Fruit fly (Drosophila melanogaster) whole organism, embryonic: Measurements from ENCODE around the gene CG16985.

Experiments
- Abd-B ChIP-seq: fragments of 200-800 bp; sonication (Bioruptor generic); optimal IDR thresholded peaks from 2 replicates; lab custom pipeline; 2018; ENCODE audit warnings: missing biosample characterization, mild to moderate bottlenecking, missing genetic modification characterization, moderate library complexity
- Asciz ChIP-seq: fragments of 200-800 bp; sonication (Bioruptor generic); optimal IDR thresholded peaks from 2 replicates; lab custom pipeline; 2017; ENCODE audit warnings: missing biosample characterization, mild to moderate bottlenecking, missing genetic modification characterization, missing genetic modification reagents
- Blimp-1 ChIP-seq: fragments of 200-800 bp; sonication (Bioruptor generic); optimal IDR thresholded peaks from 3 replicates; lab custom pipeline; 2018; ENCODE audit warnings: missing biosample characterization, missing genetic modification characterization, mild to moderate bottlenecking, moderate library complexity, missing genetic modification reagents
- CG10274 ChIP-seq: fragments of 200-800 bp; sonication (Bioruptor generic); optimal IDR thresholded peaks from 3 replicates; lab custom pipeline; 2017; ENCODE audit warnings: missing biosample characterization, mild to moderate bottlenecking, missing genetic modification characterization
- CG11398 ChIP-seq: fragments of 200-800 bp; sonication (Bioruptor generic); optimal IDR thresholded peaks from 2 replicates; lab custom pipeline; 2016; ENCODE audit warnings: missing biosample characterization, missing genetic modification characterization
- CG12299 ChIP-seq: fragments of 200-800 bp; sonication (Bioruptor generic); optimal IDR thresholded peaks from 2 replicates; lab custom pipeline; 2018; ENCODE audit warnings: missing biosample characterization, mild to moderate bottlenecking, missing genetic modification characterization
- CG12769 ChIP-seq: fragments of 200-800 bp; sonication (Bioruptor generic); optimal IDR thresholded peaks from 2 replicates; lab custom pipeline; 2019; ENCODE audit warnings: missing biosample characterization, mild to moderate bottlenecking, missing genetic modification characterization, moderate library complexity
- CG14441 ChIP-seq: fragments of 200-800 bp; sonication (Bioruptor generic); IDR thresholded peaks from 2 replicates; pipeline ENCODE4 v1.3.6; 2022; ENCODE audit warnings: missing biosample characterization, missing genetic modification characterization
- CG15479 ChIP-seq: fragments of 200-800 bp; sonication (Bioruptor generic); optimal IDR thresholded peaks from 3 replicates; lab custom pipeline; 2019; ENCODE audit warnings: missing biosample characterization, mild to moderate bottlenecking, missing genetic modification characterization, moderate library complexity
- CG15514 ChIP-seq: fragments of 200-800 bp; sonication (Bioruptor generic); optimal IDR thresholded peaks from 3 replicates; lab custom pipeline; 2017; ENCODE audit warnings: missing biosample characterization, missing genetic modification characterization, mild to moderate bottlenecking, moderate library complexity, missing genetic modification reagents
- CG17802 ChIP-seq: fragments of 200-800 bp; sonication (Bioruptor generic); optimal IDR thresholded peaks from 2 replicates; lab custom pipeline; 2018; ENCODE audit warnings: missing biosample characterization, mild to moderate bottlenecking, missing genetic modification characterization, moderate library complexity
- CG1792 ChIP-seq: fragments of 200-800 bp; sonication (Bioruptor generic); optimal IDR thresholded peaks from 2 replicates; lab custom pipeline; 2016; ENCODE audit warnings: missing biosample characterization, missing genetic modification characterization
- CG2889 ChIP-seq: fragments of 200-800 bp; sonication (Bioruptor generic); IDR thresholded peaks from 3 replicates; pipeline ENCODE4 v1.3.6; 2022; ENCODE audit warnings: missing biosample characterization, missing genetic modification characterization
- CG31224 ChIP-seq: fragments of 200-800 bp; sonication (Bioruptor generic); IDR thresholded peaks from 2 replicates; pipeline ENCODE4 v1.3.6; 2022; ENCODE audit warnings: missing biosample characterization, missing genetic modification characterization
- CG3847 ChIP-seq: fragments of 200-800 bp; sonication (Bioruptor generic); IDR thresholded peaks from 2 replicates; pipeline ENCODE4 v1.3.6; 2022; ENCODE audit warnings: missing biosample characterization, missing genetic modification characterization
- CG4854 ChIP-seq: fragments of 200-800 bp; sonication (Bioruptor generic); optimal IDR thresholded peaks from 2 replicates; lab custom pipeline; 2016; ENCODE audit warnings: missing biosample characterization, missing genetic modification characterization, inconsistent platforms
- CG8359 ChIP-seq: fragments of 200-800 bp; sonication (Bioruptor generic); optimal IDR thresholded peaks from 2 replicates; lab custom pipeline; 2017; ENCODE audit warnings: missing biosample characterization, mild to moderate bottlenecking, missing genetic modification characterization, borderline replicate concordance
- CG9609 ChIP-seq: fragments of 200-800 bp; sonication (Bioruptor generic); optimal IDR thresholded peaks from 3 replicates; lab custom pipeline; 2016; ENCODE audit warnings: missing biosample characterization, missing genetic modification characterization
- CG9817 ChIP-seq: fragments of 200-800 bp; sonication (Bioruptor generic); optimal IDR thresholded peaks from 2 replicates; lab custom pipeline; 2018; ENCODE audit warnings: missing biosample characterization, mild to moderate bottlenecking, missing genetic modification characterization, moderate library complexity
- Eip74EF ChIP-seq, 2 experiments: fragments of 200-800 bp in 1 of 2; fragments of >200 bp in 1 of 2; sonication (Bioruptor generic) in 1 of 2; optimal IDR thresholded peaks; 2 replicates each; lab custom pipeline; 2017 to 2019; ENCODE audit warnings: missing biosample characterization in 2 of 2, missing genetic modification characterization in 2 of 2, mild to moderate bottlenecking in 1 of 2, moderate library complexity in 1 of 2
- Fer3 ChIP-seq: fragments of 200-800 bp; sonication (Bioruptor generic); optimal IDR thresholded peaks from 2 replicates; lab custom pipeline; 2018; ENCODE audit warnings: missing biosample characterization, mild to moderate bottlenecking, missing genetic modification characterization, moderate library complexity
- GATAe ChIP-seq: fragments of 200-800 bp; sonication (Bioruptor generic); conservative IDR thresholded peaks from 2 replicates; pipeline ENCODE4 v1.3.6; 2022; ENCODE audit warnings: missing biosample characterization, missing genetic modification characterization
- Max ChIP-seq: fragments of 200-800 bp; sonication (Bioruptor generic); optimal IDR thresholded peaks from 2 replicates; lab custom pipeline; 2016; ENCODE audit warnings: missing biosample characterization, mild to moderate bottlenecking, missing genetic modification characterization
- NfI ChIP-seq: fragments of 200-800 bp; sonication (Bioruptor generic); optimal IDR thresholded peaks from 3 replicates; lab custom pipeline; 2018; ENCODE audit warnings: missing biosample characterization, mild to moderate bottlenecking, missing genetic modification characterization, moderate library complexity
- Optix ChIP-seq: fragments of 200-800 bp; sonication (Bioruptor generic); IDR thresholded peaks from 3 replicates; pipeline ENCODE4 v1.3.6; 2022; ENCODE audit warnings: missing biosample characterization, missing genetic modification characterization
- amos ChIP-seq: fragments of 200-800 bp; sonication (Bioruptor generic); IDR thresholded peaks from 2 replicates; pipeline ENCODE4 v1.3.6; 2022; ENCODE audit warnings: missing biosample characterization, missing genetic modification characterization; ENCODE audit not compliant: partially characterized antibody
- chinmo ChIP-seq: fragments of 200-800 bp; sonication (Bioruptor generic); IDR thresholded peaks from 4 replicates; pipeline ENCODE4 v1.3.6; 2022; ENCODE audit warnings: missing biosample characterization, missing genetic modification characterization; ENCODE audit not compliant: partially characterized antibody
- chm ChIP-seq: fragments of 200-800 bp; sonication (Bioruptor generic); IDR thresholded peaks from 2 replicates; pipeline ENCODE4 v1.3.6; 2022; ENCODE audit warnings: missing biosample characterization, missing genetic modification characterization
- crc ChIP-seq: fragments of 200-800 bp; sonication (Bioruptor generic); optimal IDR thresholded peaks from 2 replicates; lab custom pipeline; 2016; ENCODE audit warnings: missing biosample characterization, missing genetic modification characterization
- dm ChIP-seq: fragments of 200-800 bp; sonication (Bioruptor generic); optimal IDR thresholded peaks from 3 replicates; lab custom pipeline; 2016; ENCODE audit warnings: missing biosample characterization, missing genetic modification characterization
- esg ChIP-seq: fragments of 200-800 bp; sonication (Bioruptor generic); conservative IDR thresholded peaks from 2 replicates; pipeline ENCODE4 v1.3.6; 2022; ENCODE audit warnings: missing biosample characterization, missing genetic modification characterization
- eve ChIP-seq, 2 experiments: fragments of >200 bp; optimal IDR thresholded peaks; 2 replicates each; lab custom pipeline; 2017; ENCODE audit warnings: missing biosample characterization in 2 of 2, missing genetic modification characterization in 2 of 2
- ewg ChIP-seq: fragments of 200-800 bp; sonication (Bioruptor generic); optimal IDR thresholded peaks from 3 replicates; lab custom pipeline; 2017; ENCODE audit warnings: mild to moderate bottlenecking, missing biosample characterization, missing genetic modification reagents, missing genetic modification characterization
- fru ChIP-seq: fragments of >200 bp; optimal IDR thresholded peaks from 2 replicates; lab custom pipeline; 2017
- gce ChIP-seq: fragments of 200-800 bp; sonication (Bioruptor generic); IDR thresholded peaks from 3 replicates; pipeline ENCODE4 v1.3.6; 2022; ENCODE audit warnings: missing biosample characterization, missing genetic modification characterization
- her ChIP-seq: fragments of 200-800 bp; sonication (Bioruptor generic); optimal IDR thresholded peaks from 2 replicates; lab custom pipeline; 2016; ENCODE audit warnings: missing biosample characterization, missing genetic modification characterization
- nerfin-1 ChIP-seq: fragments of 200-800 bp; sonication (Bioruptor generic); optimal IDR thresholded peaks from 3 replicates; lab custom pipeline; 2019; ENCODE audit warnings: missing biosample characterization, mild to moderate bottlenecking, missing genetic modification characterization, moderate library complexity
- pan ChIP-seq, 4 experiments: fragments of >200 bp in 3 of 4; fragments of 200-800 bp in 1 of 4; sonication (Bioruptor generic) in 1 of 4; optimal IDR thresholded peaks in 3 of 4; IDR thresholded peaks in 1 of 4; 2 replicates each; pipeline versions ENCODE4 v1.3.6 to Lab custom; 2017 to 2022; ENCODE audit warnings: missing biosample characterization in 2 of 4, missing genetic modification characterization in 2 of 4, mixed read lengths in 1 of 4
- pros ChIP-seq: fragments of 200-800 bp; sonication (Bioruptor generic); optimal IDR thresholded peaks from 3 replicates; lab custom pipeline; 2019; ENCODE audit warnings: missing biosample characterization, mild to moderate bottlenecking, missing genetic modification characterization, moderate library complexity
- sens-2 ChIP-seq: fragments of 200-800 bp; sonication (Bioruptor generic); IDR thresholded peaks from 2 replicates; pipeline ENCODE4 v1.3.6; 2022; ENCODE audit warnings: missing biosample characterization, missing genetic modification characterization
- slbo ChIP-seq: fragments of 200-800 bp; sonication (Bioruptor generic); IDR thresholded peaks from 2 replicates; pipeline ENCODE4 v1.3.6; 2022; ENCODE audit warnings: missing biosample characterization, missing genetic modification characterization
- sob ChIP-seq: fragments of 200-800 bp; sonication (Bioruptor generic); IDR thresholded peaks from 2 replicates; pipeline ENCODE4 v1.3.6; 2022; ENCODE audit warnings: missing biosample characterization, missing genetic modification characterization
- sqz ChIP-seq: fragments of 200-800 bp; sonication (Bioruptor generic); optimal IDR thresholded peaks from 3 replicates; lab custom pipeline; 2018; ENCODE audit warnings: missing biosample characterization, mild to moderate bottlenecking, missing genetic modification characterization
- trh ChIP-seq: fragments of 200-800 bp; sonication (Bioruptor generic); optimal IDR thresholded peaks from 2 replicates; lab custom pipeline; 2016; ENCODE audit warnings: missing biosample characterization, missing genetic modification characterization

The CG16985 gene

DNA sequence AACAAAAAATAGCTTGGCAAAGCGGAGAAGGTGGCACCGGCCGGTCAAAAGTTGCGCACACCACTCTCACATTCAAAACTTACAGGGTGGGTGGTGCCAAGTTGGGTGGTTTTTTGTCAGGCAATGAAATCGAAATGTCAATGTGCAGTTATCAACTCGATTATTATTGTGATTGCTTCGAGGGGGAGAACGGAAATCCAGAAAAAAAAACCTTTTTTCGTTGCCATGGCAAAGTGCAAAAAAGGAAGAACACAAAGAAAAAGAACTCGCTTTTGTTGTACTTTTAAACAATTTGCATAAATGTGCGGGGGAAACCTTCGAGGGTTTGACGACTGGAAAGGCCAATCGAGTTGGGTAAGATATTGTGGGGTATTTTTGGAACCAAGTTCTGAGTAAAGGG is 14.3 kb upstream of the CG16985 start:
- TF ChIP-seq trh (GFP tag; lab: Kevin White, UChicago) = no peak
- TF ChIP-seq chm (GFP tag; lab: Robert Waterston, UW) = 0 out of 2 replicates have a peak, but pooled peaks have one; percentile 2
- TF ChIP-seq eve (GFP tag; optimal IDR thresholded peaks at IDR 0.05; lab: Kevin White, UChicago) = peak in 1 of 2 experiments; percentile 66
- TF ChIP-seq sqz (GFP tag; lab: Kevin White, UChicago) = peak; percentile 64
- peak; percentile 15 for TF ChIP-seq nerfin-1 (tag; lab: Kevin White, UChicago)
- TF ChIP-seq CG15514 (GFP tag; lab: Kevin White, UChicago) = no peak

- TF ChIP-seq Fer3 (tag; lab: Kevin White, UChicago) (peak; percentile 14), CG31224 (GFP tag; lab: Robert Waterston, UW) (peak; percentile 21; the same call in 1 of the 2 replicates), CG11398 (peak; percentile 11), GATAe (no peak), CG9817 (tag; lab: Kevin White, UChicago) (no peak), CG9609 (GFP tag; lab: Kevin White, UChicago) (peak; percentile 4), pan (optimal IDR thresholded peaks at IDR 0.05; lab: Kevin White, UChicago) (no peak), pan (GFP tag; optimal IDR thresholded peaks at IDR 0.05 in 1 of 2, IDR thresholded peaks at IDR 0.05 in 1 of 2) (peak in 1 of 2 experiments; percentile 50), chinmo (GFP tag; lab: Robert Waterston, UW) (0 out of 4 replicates have a peak, but pooled peaks have one; percentile 52), CG4854 (GFP tag; lab: Kevin White, UChicago) (no peak), CG12769 (peak; percentile 29), gce (GFP tag; lab: Robert Waterston, UW) (0 out of 3 replicates have a peak, but pooled peaks have one; percentile 54), NfI (GFP tag; lab: Kevin White, UChicago) (no peak), dm (peak; percentile 34), Optix (GFP tag; lab: Robert Waterston, UW) (0 out of 3 replicates have a peak, but pooled peaks have one; percentile 26), amos (peak; percentile 60), Eip74EF (GFP tag; optimal IDR thresholded peaks at IDR 0.05; lab: Kevin White, UChicago) (peak in 1 of 2 experiments; percentile 47), CG1792 (GFP tag; lab: Kevin White, UChicago) (peak; percentile 29), CG12299 (peak; percentile 43), Abd-B (GFP tag; lab: Kevin White, UChicago) (peak; percentile 20), crc (GFP tag; lab: Kevin White, UChicago) (no peak), pros (GFP tag; lab: Kevin White, UChicago) (peak; percentile 18), CG14441 (0 out of 2 replicates have a peak, but pooled peaks have one; percentile 22), Asciz (no peak), sob (peak; percentile 49; the same call in 1 of the 2 replicates), her (GFP tag; lab: Kevin White, UChicago) (peak; percentile 99), esg (no peak), CG17802 (tag; lab: Kevin White, UChicago) (peak; percentile 23), CG15479 (peak; percentile 66), CG10274 (peak; percentile 22), ewg (GFP tag; lab: Kevin White, UChicago) (peak; percentile 37), Blimp-1 (GFP tag; lab: Kevin White, UChicago) (no peak), sens-2 (GFP tag; lab: Robert Waterston, UW) (0 out of 2 replicates have a peak, but pooled peaks have one; percentile 7), CG8359 (no peak), Max (no peak), CG3847 (peak; percentile 49), slbo (GFP tag; lab: Robert Waterston, UW) (peak; percentile 11; the same call in 1 of the 2 replicates), fru (lab: Kevin White, UChicago) (no peak), CG2889 (GFP tag; lab: Robert Waterston, UW) (no peak)
Observed at dm6 chr3L:2585794-2586741, 13.0 kb upstream of the CG16985 start, which contains the start of gene msn. Gene msn (minus strand): TSS chr3L:2586540.
